In the genomic region with DNA sequence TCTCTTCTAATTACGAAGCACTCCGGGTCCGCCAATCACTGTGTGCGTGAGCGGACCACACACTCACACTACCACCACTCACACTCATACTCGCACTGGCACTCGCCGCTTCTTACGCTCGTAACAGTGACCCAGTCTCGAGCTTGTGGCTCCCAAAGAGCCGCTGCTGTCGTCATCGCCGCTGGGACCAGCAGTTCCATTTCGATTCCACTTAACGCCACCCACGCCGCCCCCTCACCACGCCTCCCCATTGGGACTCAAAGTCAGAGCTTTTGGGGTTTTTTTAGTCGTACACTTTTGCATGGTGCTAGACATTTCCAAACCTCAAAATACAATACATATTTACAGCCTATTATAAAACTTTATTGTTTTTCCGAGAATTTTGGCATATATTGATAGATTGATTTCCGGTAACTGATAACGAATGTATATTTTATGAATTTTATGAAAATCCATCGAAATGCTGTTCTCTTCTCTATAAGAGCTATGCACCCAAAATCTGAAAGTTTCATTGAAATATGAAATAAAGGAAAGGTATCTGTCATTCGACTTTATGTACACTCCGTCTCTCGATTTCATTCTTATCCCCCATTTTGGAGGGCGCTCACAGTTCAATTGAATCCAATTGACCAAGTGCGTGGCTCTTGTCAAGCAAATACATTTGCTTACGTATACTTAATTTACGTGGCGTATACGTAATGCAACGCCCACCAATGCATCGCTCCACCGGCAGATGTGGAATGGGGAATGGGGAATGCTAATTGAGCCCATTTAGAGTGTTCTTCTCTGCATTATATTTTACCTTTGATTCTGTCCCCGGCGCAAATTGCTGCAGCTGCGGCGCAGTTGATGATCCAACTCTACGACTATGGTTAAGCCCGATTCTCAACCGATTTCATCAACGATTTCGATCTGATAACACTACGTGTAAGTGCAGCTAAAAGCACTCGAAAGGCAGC, we compare ENCODE assay signal across 1 fruit fly cellular context.
TF ChIP-seq lines count a peak whose summit lies in the region.

Gene CG42331, plus strand, starts transcription at position 909 of the 959 bp plus-strand sequence.

TF ChIP-seq in whole organism, embryonic, 481 proteins besides CTCF, POLR2A, EP300 and RAD21 (continued from another document and continues in another):
- TF ChIP-seq ind (GFP tag; optimal IDR thresholded peaks at IDR 0.05; lab: Kevin White, UChicago) (peak; percentile 65), Xbp1 (GFP tag; optimal IDR thresholded peaks at IDR 0.05; lab: Kevin White, UChicago) (peak; percentile 65), Six4 (GFP tag; optimal IDR thresholded peaks at IDR 0.05; lab: Kevin White, UChicago) (peak; percentile 11), CG11504 (tag; optimal IDR thresholded peaks at IDR 0.05; lab: Kevin White, UChicago) (peak; percentile 77), CrebB (tag; optimal IDR thresholded peaks at IDR 0.05; lab: Kevin White, UChicago) (no peak), ranshi (GFP tag; IDR thresholded peaks at IDR 0.05; lab: Robert Waterston, UW) (peak; percentile 44; the same call in 1 of the 2 replicates), so (GFP tag; IDR thresholded peaks at IDR 0.05; lab: Robert Waterston, UW) (peak; percentile 35; the same call in 1 of the 3 replicates), nerfin-1 (tag; optimal IDR thresholded peaks at IDR 0.05; lab: Kevin White, UChicago) (peak; percentile 34), Fer1 (GFP tag; optimal IDR thresholded peaks at IDR 0.05; lab: Kevin White, UChicago) (no peak), CG30020 (tag; optimal IDR thresholded peaks at IDR 0.05; lab: Kevin White, UChicago) (no peak), ftz-f1 (GFP tag; optimal IDR thresholded peaks at IDR 0.05; lab: Kevin White, UChicago) (no peak), CG1603 (tag; optimal IDR thresholded peaks at IDR 0.05; lab: Kevin White, UChicago) (peak; percentile 45), run (tag; optimal IDR thresholded peaks at IDR 0.05; lab: Kevin White, UChicago) (peak; percentile 72), CG11560 (tag; IDR thresholded peaks at IDR 0.05; lab: Robert Waterston, UW) (no peak), CG7786 (GFP tag; optimal IDR thresholded peaks at IDR 0.05; lab: Kevin White, UChicago) (peak; percentile 60), CG17802 (tag; optimal IDR thresholded peaks at IDR 0.05; lab: Kevin White, UChicago) (no peak), chn (GFP tag; optimal IDR thresholded peaks at IDR 0.05; lab: Kevin White, UChicago) (no peak), CG6654 (GFP tag; optimal IDR thresholded peaks at IDR 0.05; lab: Kevin White, UChicago) (peak; percentile 6), sisA (GFP tag; IDR thresholded peaks at IDR 0.05; lab: Robert Waterston, UW) (peak; percentile 51), peb (GFP tag; IDR thresholded peaks at IDR 0.05; lab: Robert Waterston, UW) (no peak), vnd (GFP tag; IDR thresholded peaks at IDR 0.05; lab: Robert Waterston, UW; ENCODE audit: partially characterized antibody) (no peak), E2f1 (GFP tag; IDR thresholded peaks at IDR 0.05; lab: Robert Waterston, UW) (no peak; the same call in 1 of the 2 replicates), CG3995 (GFP tag; optimal IDR thresholded peaks at IDR 0.05; lab: Kevin White, UChicago) (no peak), salm (tag; optimal IDR thresholded peaks at IDR 0.05; lab: Kevin White, UChicago) (peak; percentile 52), schlank (tag; optimal IDR thresholded peaks at IDR 0.05; lab: Kevin White, UChicago) (no peak), CG6791 (GFP tag; IDR thresholded peaks at IDR 0.05; lab: Robert Waterston, UW; ENCODE audit: partially characterized antibody) (no peak), hb (GFP tag; IDR thresholded peaks at IDR 0.05; lab: Robert Waterston, UW; ENCODE audit: partially characterized antibody) (no peak), sna (GFP tag; IDR thresholded peaks at IDR 0.05; lab: Robert Waterston, UW; ENCODE audit: partially characterized antibody) (no peak), CG3847 (GFP tag; IDR thresholded peaks at IDR 0.05; lab: Robert Waterston, UW) (peak; percentile 27; the same call in 1 of the 2 replicates), esg (GFP tag; conservative IDR thresholded peaks at IDR 0.05; lab: Robert Waterston, UW) (peak; percentile 27), org-1 (GFP tag; optimal IDR thresholded peaks at IDR 0.05; lab: Kevin White, UChicago) (peak; percentile 44), mam (GFP tag; optimal IDR thresholded peaks at IDR 0.05; lab: Kevin White, UChicago) (peak; percentile 48), vvl (GFP tag; IDR thresholded peaks at IDR 0.05; lab: Robert Waterston, UW) (no peak), crp (GFP tag; optimal IDR thresholded peaks at IDR 0.05; lab: Kevin White, UChicago) (no peak), CG7357 (GFP tag; IDR thresholded peaks at IDR 0.05; lab: Robert Waterston, UW) (no peak), chinmo (GFP tag; IDR thresholded peaks at IDR 0.05; lab: Robert Waterston, UW; ENCODE audit: partially characterized antibody) (peak; percentile 89), CG1832 (GFP tag; optimal IDR thresholded peaks at IDR 0.05; lab: Kevin White, UChicago) (no peak), jumu (GFP tag; optimal IDR thresholded peaks at IDR 0.05; lab: Kevin White, UChicago) (peak; percentile 43), Med (GFP tag; lab: Kevin White, UChicago) (peak; percentile 85), Eip74EF (GFP tag; optimal IDR thresholded peaks at IDR 0.05; lab: Kevin White, UChicago) (peak in 1 of 2 experiments; percentile 77), HLHmδ (GFP tag; optimal IDR thresholded peaks at IDR 0.05; lab: Kevin White, UChicago) (no peak), CG10267 (tag; optimal IDR thresholded peaks at IDR 0.05; lab: Kevin White, UChicago) (peak; percentile 28), Fer3 (tag; optimal IDR thresholded peaks at IDR 0.05; lab: Kevin White, UChicago) (peak; percentile 60), CG12769 (tag; optimal IDR thresholded peaks at IDR 0.05; lab: Kevin White, UChicago) (peak; percentile 76), CG10654 (GFP tag; optimal IDR thresholded peaks at IDR 0.05; lab: Kevin White, UChicago) (peak; percentile 12), CG7963 (GFP tag; IDR thresholded peaks at IDR 0.05; lab: Robert Waterston, UW; ENCODE audit: partially characterized antibody) (no peak), insv (GFP tag; optimal IDR thresholded peaks at IDR 0.05; lab: Kevin White, UChicago) (no peak), CG8359 (GFP tag; optimal IDR thresholded peaks at IDR 0.05; lab: Kevin White, UChicago; ENCODE audit: borderline replicate concordance) (peak; percentile 7), emc (GFP tag; optimal IDR thresholded peaks at IDR 0.05; lab: Kevin White, UChicago) (peak; percentile 5), tup (GFP tag; optimal IDR thresholded peaks at IDR 0.05; lab: Kevin White, UChicago) (no peak), oc (tag; optimal IDR thresholded peaks at IDR 0.05; lab: Kevin White, UChicago) (peak; percentile 13), CG9609 (GFP tag; optimal IDR thresholded peaks at IDR 0.05; lab: Kevin White, UChicago) (peak; percentile 18), CG12236 (GFP tag; optimal IDR thresholded peaks at IDR 0.05; lab: Kevin White, UChicago) (no peak), CG12299 (tag; optimal IDR thresholded peaks at IDR 0.05; lab: Kevin White, UChicago) (no peak), Sox102F (GFP tag; optimal IDR thresholded peaks at IDR 0.05; lab: Kevin White, UChicago) (peak; percentile 76), chm (GFP tag; IDR thresholded peaks at IDR 0.05; lab: Robert Waterston, UW) (peak; percentile 18; the same call in 1 of the 2 replicates), kay (GFP tag; optimal IDR thresholded peaks at IDR 0.05; lab: Kevin White, UChicago) (no peak), pb (GFP tag; optimal IDR thresholded peaks at IDR 0.05; lab: Kevin White, UChicago) (no peak), Gug (GFP tag; IDR thresholded peaks at IDR 0.05; lab: Robert Waterston, UW) (no peak; the same call in 3 of the 4 replicates), z (GFP tag; IDR thresholded peaks at IDR 0.05; lab: Robert Waterston, UW) (peak; percentile 71; the same call in 2 of the 3 replicates), CG2875 (GFP tag; optimal IDR thresholded peaks at IDR 0.05; lab: Kevin White, UChicago) (peak; percentile 42), CG9876 (GFP tag; optimal IDR thresholded peaks at IDR 0.05; lab: Kevin White, UChicago) (no peak), gcm (GFP tag; optimal IDR thresholded peaks at IDR 0.05; lab: Kevin White, UChicago) (peak; percentile 57), Hr78 (GFP tag; optimal IDR thresholded peaks at IDR 0.05; lab: Kevin White, UChicago) (peak in 1 of 2 experiments; percentile 64), D (optimal IDR thresholded peaks at IDR 0.05; lab: Kevin White, UChicago) (no peak), D (GFP tag; optimal IDR thresholded peaks at IDR 0.05; lab: Kevin White, UChicago) (peak; percentile 35), Taf1 (GFP tag; IDR thresholded peaks at IDR 0.05; lab: Robert Waterston, UW) (no peak), Rx (GFP tag; IDR thresholded peaks at IDR 0.05; lab: Robert Waterston, UW) (no peak; the same call in 1 of the 2 replicates), CG3065 (GFP tag; optimal IDR thresholded peaks at IDR 0.05; lab: Kevin White, UChicago) (no peak), Oli (tag; optimal IDR thresholded peaks at IDR 0.05; lab: Kevin White, UChicago) (peak; percentile 74), unc-4 (GFP tag; IDR thresholded peaks at IDR 0.05; lab: Robert Waterston, UW; ENCODE audit: partially characterized antibody) (no peak), yki (optimal IDR thresholded peaks at IDR 0.05; lab: Kevin White, UChicago) (no peak), trem (tag; optimal IDR thresholded peaks at IDR 0.05; lab: Kevin White, UChicago) (peak; percentile 23), nau (GFP tag; optimal IDR thresholded peaks at IDR 0.05; lab: Kevin White, UChicago) (peak; percentile 46), CG4282 (GFP tag; optimal IDR thresholded peaks at IDR 0.05; lab: Kevin White, UChicago) (no peak), CG1792 (GFP tag; optimal IDR thresholded peaks at IDR 0.05; lab: Kevin White, UChicago) (peak; percentile 51), Lpt (GFP tag; optimal IDR thresholded peaks at IDR 0.05; lab: Kevin White, UChicago) (no peak), CG8478 (optimal IDR thresholded peaks at IDR 0.05; lab: Kevin White, UChicago) (no peak), sd (tag; optimal IDR thresholded peaks at IDR 0.05; lab: Kevin White, UChicago) (peak; percentile 17), CG12744 (GFP tag; optimal IDR thresholded peaks at IDR 0.05; lab: Kevin White, UChicago) (peak; percentile 11), onecut (GFP tag; IDR thresholded peaks at IDR 0.05; lab: Robert Waterston, UW) (peak; percentile 25; the same call in 1 of the 2 replicates), dmrt99B (tag; optimal IDR thresholded peaks at IDR 0.05; lab: Kevin White, UChicago) (peak; percentile 84), row (GFP tag; IDR thresholded peaks at IDR 0.05; lab: Robert Waterston, UW) (peak; percentile 82), gt (GFP tag; IDR thresholded peaks at IDR 0.05; lab: Robert Waterston, UW) (no peak), CG11398 (GFP tag; optimal IDR thresholded peaks at IDR 0.05; lab: Kevin White, UChicago) (no peak), pnt (GFP tag; optimal IDR thresholded peaks at IDR 0.05; lab: Kevin White, UChicago) (peak; percentile 40), hth (optimal IDR thresholded peaks at IDR 0.05; lab: Kevin White, UChicago) (no peak), pros (GFP tag; optimal IDR thresholded peaks at IDR 0.05; lab: Kevin White, UChicago) (no peak), Hand (GFP tag; optimal IDR thresholded peaks at IDR 0.05; lab: Kevin White, UChicago) (peak; percentile 28), CG6254 (GFP tag; optimal IDR thresholded peaks at IDR 0.05; lab: Kevin White, UChicago) (no peak), Vsx1 (GFP tag; optimal IDR thresholded peaks at IDR 0.05; lab: Kevin White, UChicago) (peak; percentile 7), Spps (tag; optimal IDR thresholded peaks at IDR 0.05; lab: Kevin White, UChicago) (no peak), CG11085 (GFP tag; IDR thresholded peaks at IDR 0.05; lab: Robert Waterston, UW) (no peak), Pdp1 (GFP tag; optimal IDR thresholded peaks at IDR 0.05; lab: Kevin White, UChicago) (peak; percentile 45 to 48), CG33213 (GFP tag; optimal IDR thresholded peaks at IDR 0.05; lab: Kevin White, UChicago) (no peak), CG10209 (GFP tag; optimal IDR thresholded peaks at IDR 0.05; lab: Kevin White, UChicago) (peak; percentile 54), wek (GFP tag; optimal IDR thresholded peaks at IDR 0.05; lab: Kevin White, UChicago) (no peak), Ets65A (GFP tag; lab: Kevin White, UChicago) (peak; percentile 64), GATAe (GFP tag; conservative IDR thresholded peaks at IDR 0.05; lab: Robert Waterston, UW) (peak; percentile 55; the same call in 1 of the 2 replicates), CG6765 (GFP tag; optimal IDR thresholded peaks at IDR 0.05; lab: Kevin White, UChicago) (no peak), D19A (tag; optimal IDR thresholded peaks at IDR 0.05; lab: Kevin White, UChicago) (peak; percentile 98), CG17385 (GFP tag; optimal IDR thresholded peaks at IDR 0.05; lab: Kevin White, UChicago) (peak; percentile 51), CG6175 (GFP tag; IDR thresholded peaks at IDR 0.05; lab: Robert Waterston, UW) (peak; percentile 18; the same call in 1 of the 3 replicates), CG2129 (GFP tag; IDR thresholded peaks at IDR 0.05; lab: Robert Waterston, UW; ENCODE audit: partially characterized antibody) (no peak), CG32767 (GFP tag; IDR thresholded peaks at IDR 0.05; lab: Robert Waterston, UW) (peak; percentile 28; the same call in 1 of the 2 replicates), zen2 (GFP tag; IDR thresholded peaks at IDR 0.05; lab: Robert Waterston, UW; ENCODE audit: partially characterized antibody) (0 out of 3 replicates have a peak, but pooled peaks have one; percentile 40), gro (GFP tag; optimal IDR thresholded peaks at IDR 0.05; lab: Kevin White, UChicago) (no peak), CG17328 (GFP tag; IDR thresholded peaks at IDR 0.05; lab: Robert Waterston, UW) (no peak), br (optimal IDR thresholded peaks at IDR 0.05; lab: Kevin White, UChicago) (no peak), Xrp1 (GFP tag; IDR thresholded peaks at IDR 0.05; lab: Robert Waterston, UW) (peak; percentile 61; the same call in 1 of the 2 replicates), p53 (GFP tag; optimal IDR thresholded peaks at IDR 0.05; lab: Kevin White, UChicago) (no peak), bbx (GFP tag; IDR thresholded peaks at IDR 0.05; lab: Robert Waterston, UW; ENCODE audit: partially characterized antibody) (no peak), CG7271 (tag; optimal IDR thresholded peaks at IDR 0.05; lab: Kevin White, UChicago) (no peak), aop (GFP tag; IDR thresholded peaks at IDR 0.05; lab: Robert Waterston, UW) (no peak), CG8924 (tag; optimal IDR thresholded peaks at IDR 0.05; lab: Kevin White, UChicago) (peak; percentile 62), CG32532 (GFP tag; IDR thresholded peaks at IDR 0.05; lab: Robert Waterston, UW) (no peak), dpn (GFP tag; optimal IDR thresholded peaks at IDR 0.05; lab: Kevin White, UChicago) (peak in 1 of 2 experiments; percentile 57), CG1024 (GFP tag; IDR thresholded peaks at IDR 0.05; lab: Robert Waterston, UW) (no peak), CG2116 (GFP tag; optimal IDR thresholded peaks at IDR 0.05; lab: Kevin White, UChicago) (peak; percentile 23)
